Worm (Caenorhabditis elegans) whole organism, L4 larva: ENCODE measurements around the gene ugt-57.
A peak's percentile ranks its signal among the peaks of the same experiment; 100 is the strongest.

ENCODE experiments used
- F37D6.2 ChIP-seq: sonication (generic microtip); optimal IDR thresholded peaks from 2 replicates; lab custom pipeline; 2016; ENCODE audit warnings: mild to moderate bottlenecking, missing genetic modification characterization, missing compliant biosample characterization
- Y105C5A.15 ChIP-seq: fragments of 200-800 bp; sonication (Bioruptor generic); IDR thresholded peaks from 2 replicates; pipeline ENCODE4 v1.3.6; 2022; ENCODE audit warnings: missing genetic modification characterization, missing compliant biosample characterization
- Y48G9A.11 ChIP-seq: fragments of 200-800 bp; sonication (Bioruptor generic); IDR thresholded peaks from 2 replicates; pipeline ENCODE4 v1.3.6; 2022; ENCODE audit warnings: missing genetic modification reagents, missing genetic modification characterization, missing compliant biosample characterization
- Y5F2A.4 ChIP-seq: fragments of 200-800 bp; sonication (Bioruptor generic); optimal IDR thresholded peaks from 2 replicates; lab custom pipeline; 2018; ENCODE audit warnings: mild to moderate bottlenecking, missing genetic modification characterization, missing compliant biosample characterization
- Y75B8A.6 ChIP-seq: fragments of 200-800 bp; sonication (Bioruptor generic); IDR thresholded peaks from 2 replicates; pipeline ENCODE4 v1.3.6; 2022; ENCODE audit warnings: missing genetic modification reagents, missing genetic modification characterization, missing compliant biosample characterization
- ZK337.2 ChIP-seq: fragments of 200-800 bp; sonication (Bioruptor generic); IDR thresholded peaks from 2 replicates; pipeline ENCODE4 v1.3.6; 2022; ENCODE audit warnings: missing genetic modification reagents, missing genetic modification characterization, missing compliant biosample characterization
- aha-1 ChIP-seq: fragments of 150-350 bp; peaks from one replicate; lab custom pipeline; 2014; ENCODE audit warnings: missing biosample characterization, missing genetic modification characterization
- ama-1 ChIP-seq: fragments of 150-350 bp; optimal IDR thresholded peaks from 2 replicates; lab custom pipeline; 2014; ENCODE audit warnings: inconsistent platforms, mixed read lengths
- ceh-28 ChIP-seq: fragments of 150-350 bp; optimal IDR thresholded peaks from 2 replicates; lab custom pipeline; 2014; ENCODE audit warnings: missing biosample characterization, missing genetic modification reagents, missing genetic modification characterization
- ceh-32 ChIP-seq: sonication (generic microtip); optimal IDR thresholded peaks from 2 replicates; lab custom pipeline; 2016; ENCODE audit warnings: mild to moderate bottlenecking, missing genetic modification characterization, missing compliant biosample characterization; ENCODE audit not compliant: poor library complexity
- ceh-62 ChIP-seq: sonication (generic microtip); optimal IDR thresholded peaks from 2 replicates; lab custom pipeline; 2017; ENCODE audit warnings: missing biosample characterization, missing genetic modification characterization
- ceh-82 ChIP-seq: sonication (generic microtip); optimal IDR thresholded peaks from 2 replicates; lab custom pipeline; 2017; ENCODE audit warnings: missing biosample characterization, missing genetic modification characterization
- daf-12 ChIP-seq: fragments of 150-350 bp; optimal IDR thresholded peaks from 2 replicates; lab custom pipeline; 2014; ENCODE audit warnings: missing biosample characterization, missing genetic modification reagents, missing genetic modification characterization
- daf-19 ChIP-seq: fragments of 200-800 bp; sonication (Bioruptor generic); conservative IDR thresholded peaks from 2 replicates; pipeline ENCODE4 v1.3.6; 2022; ENCODE audit warnings: missing genetic modification characterization, missing compliant biosample characterization
- daf-8 ChIP-seq: fragments of 200-800 bp; sonication (Bioruptor generic); IDR thresholded peaks from 2 replicates; pipeline ENCODE4 v1.3.6; 2022; ENCODE audit warnings: missing genetic modification characterization, missing compliant biosample characterization
- dmd-6 ChIP-seq: fragments of 200-800 bp; sonication (Bioruptor generic); IDR thresholded peaks from 2 replicates; pipeline ENCODE4 v1.3.6; 2022; ENCODE audit warnings: missing genetic modification reagents, missing genetic modification characterization, missing compliant biosample characterization
- dve-1 ChIP-seq: sonication (generic microtip); optimal IDR thresholded peaks from 2 replicates; lab custom pipeline; 2017; ENCODE audit warnings: antibody characterized with exemption, mild to moderate bottlenecking, missing genetic modification characterization, missing compliant biosample characterization; ENCODE audit not compliant: insufficient read depth
- egl-27 ChIP-seq: sonication (generic microtip); optimal IDR thresholded peaks from 3 replicates; lab custom pipeline; 2017; ENCODE audit warnings: missing biosample characterization, missing genetic modification reagents, missing genetic modification characterization
- hlh-11 ChIP-seq: fragments of 200-800 bp; sonication (Bioruptor generic); optimal IDR thresholded peaks from 2 replicates; lab custom pipeline; 2018; ENCODE audit warnings: mild to moderate bottlenecking, missing genetic modification characterization, missing compliant biosample characterization
- hlh-30 ChIP-seq: sonication (generic microtip); optimal IDR thresholded peaks from 2 replicates; lab custom pipeline; 2017; ENCODE audit warnings: antibody characterized with exemption, mild to moderate bottlenecking, missing genetic modification characterization, missing compliant biosample characterization; ENCODE audit not compliant: insufficient read depth
- hmg-1.1 ChIP-seq: fragments of 200-800 bp; sonication (Bioruptor generic); IDR thresholded peaks from 2 replicates; pipeline ENCODE4 v1.3.6; 2022; ENCODE audit warnings: missing genetic modification reagents, missing genetic modification characterization, missing compliant biosample characterization
- jun-1 ChIP-seq: fragments of 150-350 bp; optimal IDR thresholded peaks from 2 replicates; lab custom pipeline; 2014; ENCODE audit warnings: missing biosample characterization, missing genetic modification reagents, missing genetic modification characterization
- lin-29 ChIP-seq: fragments of 200-800 bp; sonication (Bioruptor generic); IDR thresholded peaks from 2 replicates; pipeline ENCODE4 v1.3.6; 2022; ENCODE audit warnings: missing genetic modification reagents, missing genetic modification characterization, missing compliant biosample characterization
- madf-9 ChIP-seq: fragments of 200-800 bp; sonication (Bioruptor generic); conservative IDR thresholded peaks from 2 replicates; pipeline ENCODE4 v1.3.6; 2022; ENCODE audit warnings: missing genetic modification reagents, missing genetic modification characterization, missing compliant biosample characterization
- mdl-1 ChIP-seq, 2 experiments: fragments of 150-350 bp in 1 of 2; sonication (generic microtip) in 1 of 2; optimal IDR thresholded peaks; 2 replicates each; lab custom pipeline; 2014 to 2017; ENCODE audit warnings: missing biosample characterization in 2 of 2, missing genetic modification characterization in 2 of 2
- mep-1 ChIP-seq: fragments of 150-350 bp; sonication (generic microtip); optimal IDR thresholded peaks from 3 replicates; lab custom pipeline; 2014; ENCODE audit warnings: missing biosample characterization, missing genetic modification characterization
- mxl-3 ChIP-seq: fragments of 200-800 bp; sonication (Bioruptor generic); optimal IDR thresholded peaks from 2 replicates; lab custom pipeline; 2018; ENCODE audit warnings: mild to moderate bottlenecking, missing genetic modification characterization, missing compliant biosample characterization
- nhr-25 ChIP-seq: sonication (generic microtip); optimal IDR thresholded peaks from 2 replicates; lab custom pipeline; 2017; ENCODE audit warnings: missing genetic modification characterization, mild to moderate bottlenecking, missing compliant biosample characterization, antibody characterized with exemption, moderate library complexity, borderline replicate concordance; ENCODE audit not compliant: insufficient read depth
- nhr-6 ChIP-seq: fragments of 150-350 bp; optimal IDR thresholded peaks from 2 replicates; lab custom pipeline; 2014; ENCODE audit warnings: missing biosample characterization, missing genetic modification characterization
- nhr-76 ChIP-seq: fragments of 150-350 bp; optimal IDR thresholded peaks from 2 replicates; lab custom pipeline; 2014; ENCODE audit warnings: missing biosample characterization, missing genetic modification characterization
- pha-4 ChIP-seq, 2 experiments: fragments of 150-350 bp in 1 of 2; fragments of 200-800 bp in 1 of 2; sonication (Bioruptor generic) in 1 of 2; IDR thresholded peaks in 1 of 2; optimal IDR thresholded peaks in 1 of 2; 2 replicates each; pipeline versions ENCODE4 v1.3.6 to Lab custom; 2014 to 2022; ENCODE audit warnings: missing genetic modification characterization in 2 of 2, missing genetic modification reagents in 2 of 2, missing biosample characterization in 1 of 2, missing compliant biosample characterization in 1 of 2
- php-3 ChIP-seq: fragments of 200-800 bp; sonication (Bioruptor generic); IDR thresholded peaks from 2 replicates; pipeline ENCODE4 v1.3.6; 2022; ENCODE audit warnings: missing genetic modification reagents, missing genetic modification characterization, missing compliant biosample characterization
- rbr-2 ChIP-seq: sonication (generic microtip); optimal IDR thresholded peaks from 2 replicates; lab custom pipeline; 2016; ENCODE audit warnings: missing genotype, missing genetic modification characterization, missing compliant biosample characterization
- set-16 ChIP-seq: fragments of 200-800 bp; sonication (Bioruptor generic); IDR thresholded peaks from 2 replicates; pipeline ENCODE4 v1.3.6; 2022; ENCODE audit warnings: missing genetic modification reagents, missing genetic modification characterization, missing compliant biosample characterization
- snpc-4 ChIP-seq: fragments of 150-350 bp; optimal IDR thresholded peaks from 2 replicates; lab custom pipeline; 2014; ENCODE audit warnings: missing biosample characterization, missing genetic modification characterization
- tra-1 ChIP-seq: fragments of 200-800 bp; sonication (Bioruptor generic); IDR thresholded peaks from 2 replicates; pipeline ENCODE4 v1.3.6; 2022; ENCODE audit warnings: missing genetic modification reagents, missing genetic modification characterization, missing compliant biosample characterization
- unc-130 ChIP-seq: sonication (generic microtip); optimal IDR thresholded peaks from 2 replicates; lab custom pipeline; 2016; ENCODE audit warnings: missing genetic modification reagents, missing genetic modification characterization, missing compliant biosample characterization
- zfp-2 ChIP-seq: sonication (generic microtip); optimal IDR thresholded peaks from 2 replicates; lab custom pipeline; 2016; ENCODE audit warnings: mild to moderate bottlenecking, missing genetic modification characterization, missing compliant biosample characterization
- ztf-11 ChIP-seq: fragments of 150-350 bp; optimal IDR thresholded peaks from 2 replicates; lab custom pipeline; 2014; ENCODE audit warnings: missing biosample characterization, missing genetic modification characterization

Gene ugt-57

ce11 chrX:6970134-6970533 lies 21.4 kb upstream of the ugt-57 start:
- TF ChIP-seq unc-130 (no peak), hlh-11 (tag; lab: Kevin White, UChicago) (no peak), aha-1 (tag; lab: Kevin White, UChicago) (no peak), mxl-3 (GFP tag; lab: Kevin White, UChicago) (no peak), egl-27 (tag; lab: Kevin White, UChicago) (no peak), ama-1 (lab: Kevin White, UChicago) (no peak), nhr-76 (tag; lab: Kevin White, UChicago) (no peak), snpc-4 (tag; lab: Kevin White, UChicago) (no peak), jun-1 (tag; lab: Kevin White, UChicago) (no peak), dmd-6 (GFP tag; lab: Robert Waterston, UW) (no peak), daf-19 (no peak), Y5F2A.4 (GFP tag; lab: Kevin White, UChicago) (no peak)

DNA sequence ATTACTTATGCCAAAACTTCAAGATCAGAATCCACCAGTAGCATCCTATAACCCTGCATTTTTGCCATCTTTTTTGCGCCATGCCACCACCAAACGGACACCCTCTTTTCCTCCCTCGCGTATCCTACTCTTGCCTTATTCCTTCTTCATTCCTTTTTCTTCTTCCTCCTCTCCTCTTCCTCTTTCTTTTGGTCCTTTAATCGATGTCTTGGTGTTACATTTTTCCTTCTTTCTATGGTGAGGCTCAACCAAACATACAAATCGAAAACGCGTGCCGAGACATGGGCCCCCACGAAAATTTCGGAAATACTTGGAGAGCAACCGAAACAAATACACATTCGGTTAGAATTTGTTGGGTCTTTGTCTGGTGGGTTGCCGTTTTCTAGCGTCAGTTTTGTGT lies 20.2 kb upstream of the ugt-57 start:
- TF ChIP-seq nhr-25 (tag; lab: Kevin White, UChicago) (no peak), dve-1 (tag; lab: Kevin White, UChicago) (no peak), Y5F2A.4 (GFP tag; lab: Kevin White, UChicago) (no peak), zfp-2 (tag; lab: Kevin White, UChicago) (no peak), mdl-1 (tag; optimal IDR thresholded peaks at IDR 0.05; lab: Kevin White, UChicago) (peak in 1 of 2 experiments; percentile 38), ceh-32 (tag; lab: Kevin White, UChicago) (no peak), ceh-82 (tag; lab: Kevin White, UChicago) (no peak), php-3 (GFP tag; lab: Robert Waterston, UW) (no peak), set-16 (GFP tag; lab: Robert Waterston, UW) (no peak; the same call in 1 of the 2 replicates), hlh-11 (tag; lab: Kevin White, UChicago) (no peak), ceh-28 (no peak), mep-1 (tag; lab: Kevin White, UChicago) (peak; percentile 31), ceh-62 (tag; lab: Kevin White, UChicago) (no peak), Y48G9A.11 (GFP tag; lab: Robert Waterston, UW) (no peak), Y105C5A.15 (GFP tag; lab: Robert Waterston, UW) (no peak), madf-9 (GFP tag; lab: Robert Waterston, UW) (no peak), aha-1 (tag; lab: Kevin White, UChicago) (no peak), hmg-1.1 (0 out of 2 replicates have a peak, but pooled peaks have one; percentile 25), Y75B8A.6 (GFP tag; lab: Robert Waterston, UW) (no peak), rbr-2 (tag; lab: Kevin White, UChicago) (peak; percentile 32), ZK337.2 (no peak), tra-1 (GFP tag; lab: Robert Waterston, UW) (no peak), ztf-11 (tag; lab: Kevin White, UChicago) (no peak), snpc-4 (tag; lab: Kevin White, UChicago) (no peak), mxl-3 (GFP tag; lab: Kevin White, UChicago) (no peak), nhr-76 (tag; lab: Kevin White, UChicago) (no peak), lin-29 (no peak), pha-4 (GFP tag; IDR thresholded peaks at IDR 0.05; lab: Robert Waterston, UW) (no peak), pha-4 (tag; optimal IDR thresholded peaks at IDR 0.05; lab: Kevin White, UChicago) (no peak), hlh-30 (no peak), nhr-6 (tag; lab: Kevin White, UChicago) (no peak), daf-12 (tag; lab: Kevin White, UChicago) (no peak), F37D6.2 (tag; lab: Kevin White, UChicago) (no peak), daf-8 (GFP tag; lab: Robert Waterston, UW) (no peak)
